Worm (Caenorhabditis elegans): ENCODE measurements around the gene C26B9.6.

The C26B9.6 gene

ce11 chrX:5311174-5311573 lies 24.1 kb downstream of the C26B9.6 start:
- TF ChIP-seq W03F9.2 (tag; optimal IDR thresholded peaks at IDR 0.05) (no peak), him-1 (tag; optimal IDR thresholded peaks at IDR 0.05) (no peak), dao-5 (tag; optimal IDR thresholded peaks at IDR 0.05) (no peak)

DNA sequence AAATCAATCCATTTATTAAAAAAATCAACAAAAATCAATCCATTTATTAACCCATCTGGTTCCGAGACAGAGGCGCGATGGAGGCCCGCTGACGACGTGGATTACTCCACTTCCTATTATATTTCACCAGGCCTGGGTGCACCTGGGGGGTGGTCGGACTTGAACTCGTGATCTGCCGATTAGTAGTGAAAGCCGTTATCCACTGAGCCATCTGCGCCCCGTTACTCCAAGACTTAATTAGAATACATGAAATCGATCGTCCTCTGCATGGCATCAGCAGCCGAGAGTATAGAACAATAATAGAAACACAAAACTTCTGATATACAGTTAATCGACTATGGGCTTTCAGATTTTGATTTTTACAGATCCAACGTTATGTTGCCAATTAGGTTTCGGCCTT lies 25.6 kb downstream of the C26B9.6 start:
- TF ChIP-seq W03F9.2 (tag; optimal IDR thresholded peaks at IDR 0.05) (no peak), him-1 (tag; optimal IDR thresholded peaks at IDR 0.05) (no peak), dao-5 (tag; optimal IDR thresholded peaks at IDR 0.05) (no peak)

ce11 chrX:5303500-5303899 lies 31.8 kb downstream of the C26B9.6 start, which contains the start of gene ags-3:
Gene ags-3, minus strand, starts transcription at chrX:5303600.
- no peak for TF ChIP-seq dao-5 (tag; optimal IDR thresholded peaks at IDR 0.05)
- no peak for TF ChIP-seq him-1 (tag; optimal IDR thresholded peaks at IDR 0.05)
- no peak for TF ChIP-seq W03F9.2 (tag; optimal IDR thresholded peaks at IDR 0.05)

ce11 chrX:5297942-5298611 lies 37.2 kb downstream of the C26B9.6 start, which contains the start of gene ift-81:
Gene ift-81, plus strand, starts transcription at chrX:5298561.
- TF ChIP-seq dao-5 (tag; optimal IDR thresholded peaks at IDR 0.05) (no peak), him-1 (tag; optimal IDR thresholded peaks at IDR 0.05) (peak; percentile 26)

DNA sequence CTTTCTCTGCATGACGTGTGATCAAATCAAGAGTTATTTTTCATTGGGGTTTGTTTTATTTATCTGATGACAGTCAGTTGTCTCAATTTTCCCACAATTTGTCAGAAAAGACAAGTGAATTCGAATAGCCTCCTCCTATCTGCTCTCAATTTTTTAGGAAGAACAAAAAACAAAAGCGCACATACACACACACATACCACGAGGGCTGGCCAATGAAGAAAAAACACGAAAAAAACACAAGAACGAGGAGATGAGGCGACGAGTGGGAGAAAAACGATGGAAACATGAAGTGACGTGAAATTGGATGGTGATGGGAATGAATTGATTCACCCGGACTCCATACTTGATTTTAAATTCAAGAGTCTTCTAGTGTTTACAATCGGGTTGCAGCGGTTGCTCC lies 41.4 kb downstream of the C26B9.6 start:
- no peak for TF ChIP-seq dao-5 (tag; optimal IDR thresholded peaks at IDR 0.05)
- TF ChIP-seq W03F9.2 (tag; optimal IDR thresholded peaks at IDR 0.05) = no peak
- TF ChIP-seq him-1 (tag; optimal IDR thresholded peaks at IDR 0.05) = no peak

ce11 chrX:5289106-5289505 lies 46.2 kb downstream of the C26B9.6 start:
- no peak for TF ChIP-seq him-1 (tag; optimal IDR thresholded peaks at IDR 0.05)
- TF ChIP-seq dao-5 (tag; optimal IDR thresholded peaks at IDR 0.05) = no peak
- no peak for TF ChIP-seq W03F9.2 (tag; optimal IDR thresholded peaks at IDR 0.05)

DNA sequence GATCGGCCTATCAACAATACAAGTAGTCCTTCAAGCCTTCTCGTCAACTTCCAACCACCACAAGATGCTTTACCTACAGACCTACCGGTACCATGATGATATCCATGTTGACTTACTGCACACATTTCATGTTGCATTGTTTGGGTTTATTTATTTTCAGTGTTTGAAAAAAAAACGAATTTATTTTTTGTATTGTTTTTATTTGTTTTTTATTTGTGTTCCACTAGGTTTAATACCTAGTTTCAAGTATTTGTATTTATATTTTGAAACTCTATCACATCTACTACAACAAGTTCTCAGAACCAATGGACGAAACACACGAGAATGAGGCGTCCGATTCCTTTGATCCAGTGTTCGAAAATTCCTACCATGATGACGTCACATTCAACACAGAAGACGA lies 51.7 kb downstream of the C26B9.6 start, which contains the start of gene vps-41:
vps-41 (plus strand) TSS at position 301 of the 400 bp plus-strand sequence.
- TF ChIP-seq dao-5 (tag; optimal IDR thresholded peaks at IDR 0.05) = no peak
- TF ChIP-seq W03F9.2 (tag; optimal IDR thresholded peaks at IDR 0.05) = no peak
- no peak for TF ChIP-seq him-1 (tag; optimal IDR thresholded peaks at IDR 0.05)

All from whole organism, L4/young adult.